Fruit fly (Drosophila melanogaster): ENCODE results near the gene CG18428.

DNA sequence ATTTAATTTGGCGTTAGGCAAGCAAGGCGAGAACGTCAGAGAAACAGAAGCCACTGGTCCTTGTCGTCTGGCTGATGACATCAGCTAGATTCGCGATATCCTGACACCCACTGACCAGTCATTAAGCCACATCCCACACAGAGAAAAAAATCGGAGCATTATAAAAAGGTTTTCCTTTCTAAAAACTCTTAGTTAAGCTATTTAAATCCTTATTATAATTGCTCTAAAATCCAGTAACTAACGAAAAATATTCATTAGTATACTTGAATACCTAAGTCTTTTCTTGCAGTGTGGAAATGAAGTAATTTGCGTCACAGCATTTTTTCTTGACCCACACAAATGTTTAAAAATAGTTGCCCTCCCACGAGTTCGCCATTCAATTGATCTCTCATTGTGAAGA, 40.3 kb upstream of the CG18428 start:
- TF ChIP-seq CTCF (optimal IDR thresholded peaks at IDR 0.05) (no peak), CG8478 (optimal IDR thresholded peaks at IDR 0.05) (no peak)
